Worm (Caenorhabditis elegans) whole organism, L4/young adult: ENCODE results near the gene F42A9.6.

Source experiments
- W03F9.2 ChIP-seq: fragments of 150-350 bp; optimal IDR thresholded peaks from 2 replicates; lab custom pipeline; 2014; ENCODE audit warnings: missing biosample characterization, missing genetic modification characterization
- him-1 ChIP-seq: sonication (generic microtip); optimal IDR thresholded peaks from 2 replicates; lab custom pipeline; 2016; ENCODE audit warnings: missing genotype, missing genetic modification reagents, missing genetic modification characterization, missing compliant biosample characterization

ce11 chrIV:8658122-8658521, 49.1 kb downstream of the F42A9.6 start, which contains the start of gene C49C8.6:
- no peak for TF ChIP-seq him-1 (tag; lab: Kevin White, UChicago)
- no peak for TF ChIP-seq W03F9.2 (tag; lab: Kevin White, UChicago)
